Fruit fly (Drosophila melanogaster) whole organism, embryonic: ENCODE results near the gene Rad60.

Source experiments
- C15 ChIP-seq: fragments of 200-800 bp; sonication (Bioruptor generic); IDR thresholded peaks from 3 replicates; pipeline ENCODE4 v1.3.6; 2022; ENCODE audit warnings: missing biosample characterization, missing genetic modification characterization
- CG10654 ChIP-seq: fragments of 200-800 bp; sonication (Bioruptor generic); optimal IDR thresholded peaks from 2 replicates; lab custom pipeline; 2016; ENCODE audit warnings: missing biosample characterization, missing genetic modification characterization
- CG12155 ChIP-seq: fragments of 200-800 bp; sonication (Bioruptor generic); optimal IDR thresholded peaks from 3 replicates; lab custom pipeline; 2016; ENCODE audit warnings: missing biosample characterization, missing genetic modification characterization
- CG12236 ChIP-seq: fragments of 200-800 bp; sonication (Bioruptor generic); optimal IDR thresholded peaks from 2 replicates; lab custom pipeline; 2016; ENCODE audit warnings: missing biosample characterization, missing genetic modification characterization
- CG12769 ChIP-seq: fragments of 200-800 bp; sonication (Bioruptor generic); optimal IDR thresholded peaks from 2 replicates; lab custom pipeline; 2019; ENCODE audit warnings: missing biosample characterization, mild to moderate bottlenecking, missing genetic modification characterization, moderate library complexity
- CG13287 ChIP-seq: fragments of 200-800 bp; sonication (Bioruptor generic); IDR thresholded peaks from 2 replicates; pipeline ENCODE4 v1.3.6; 2022; ENCODE audit warnings: missing biosample characterization, missing genetic modification characterization; ENCODE audit not compliant: partially characterized antibody
- CG13894 ChIP-seq: fragments of 200-800 bp; sonication (Bioruptor generic); optimal IDR thresholded peaks from 3 replicates; lab custom pipeline; 2018; ENCODE audit warnings: missing biosample characterization, mild to moderate bottlenecking, missing genetic modification characterization, moderate library complexity
- CG14965 ChIP-seq: fragments of 200-800 bp; sonication (Bioruptor generic); optimal IDR thresholded peaks from 2 replicates; lab custom pipeline; 2016; ENCODE audit warnings: missing biosample characterization, missing genetic modification characterization, borderline replicate concordance
- CG16863 ChIP-seq: fragments of 200-800 bp; sonication (Bioruptor generic); optimal IDR thresholded peaks from 3 replicates; lab custom pipeline; 2016; ENCODE audit warnings: missing biosample characterization, missing genetic modification characterization
- CG2120 ChIP-seq: fragments of 200-800 bp; sonication (Bioruptor generic); optimal IDR thresholded peaks from 3 replicates; lab custom pipeline; 2016; ENCODE audit warnings: missing biosample characterization, missing genetic modification characterization
- CG33557 ChIP-seq: fragments of 200-800 bp; sonication (Bioruptor generic); optimal IDR thresholded peaks from 2 replicates; lab custom pipeline; 2019; ENCODE audit warnings: missing biosample characterization, mild to moderate bottlenecking, missing genetic modification characterization, moderate library complexity
- CG3726 ChIP-seq: fragments of 200-800 bp; sonication (Bioruptor generic); IDR thresholded peaks from 3 replicates; pipeline ENCODE4, ENCODE4 v1.3.6; 2022; ENCODE audit warnings: missing biosample characterization, missing genetic modification characterization
- CG6254 ChIP-seq: fragments of 200-800 bp; sonication (Bioruptor generic); optimal IDR thresholded peaks from 3 replicates; lab custom pipeline; 2017; ENCODE audit warnings: mild to moderate bottlenecking, missing biosample characterization, missing genetic modification reagents, missing genetic modification characterization
- CG7556 ChIP-seq: fragments of 200-800 bp; sonication (Bioruptor generic); optimal IDR thresholded peaks from 2 replicates; lab custom pipeline; 2017; ENCODE audit warnings: missing biosample characterization, mild to moderate bottlenecking, missing genetic modification characterization
- CG7839 ChIP-seq: fragments of 200-800 bp; sonication (Bioruptor generic); optimal IDR thresholded peaks from 3 replicates; lab custom pipeline; 2018; ENCODE audit warnings: missing biosample characterization, mild to moderate bottlenecking, missing genetic modification characterization, moderate library complexity
- CG9876 ChIP-seq: fragments of 200-800 bp; sonication (Bioruptor generic); optimal IDR thresholded peaks from 2 replicates; lab custom pipeline; 2016; ENCODE audit warnings: missing biosample characterization, missing genetic modification characterization
- CTCF ChIP-seq: fragments of 200-800 bp; sonication (Bioruptor generic); optimal IDR thresholded peaks from 2 replicates; lab custom pipeline; 2017; ENCODE audit warnings: missing biosample characterization, mild to moderate bottlenecking, missing genetic modification characterization, moderate library complexity
- Camta ChIP-seq: fragments of 200-800 bp; sonication (Bioruptor generic); optimal IDR thresholded peaks from 2 replicates; lab custom pipeline; 2016; ENCODE audit warnings: missing biosample characterization, missing genetic modification characterization
- CkIIα-i1 ChIP-seq: fragments of 200-800 bp; sonication (Bioruptor generic); IDR thresholded peaks from 2 replicates; pipeline ENCODE4 v1.3.6; 2022; ENCODE audit warnings: missing biosample characterization, missing genetic modification characterization
- Dll ChIP-seq: fragments of 200-800 bp; sonication (Bioruptor generic); IDR thresholded peaks from 4 replicates; pipeline ENCODE4 v1.3.6; 2022; ENCODE audit warnings: missing biosample characterization, missing genetic modification characterization; ENCODE audit not compliant: partially characterized antibody
- GATAe ChIP-seq: fragments of 200-800 bp; sonication (Bioruptor generic); conservative IDR thresholded peaks from 2 replicates; pipeline ENCODE4 v1.3.6; 2022; ENCODE audit warnings: missing biosample characterization, missing genetic modification characterization
- Jarid2 ChIP-seq: fragments of 200-800 bp; sonication (Bioruptor generic); optimal IDR thresholded peaks from 3 replicates; lab custom pipeline; 2017; ENCODE audit warnings: mild to moderate bottlenecking, missing biosample characterization, missing genetic modification reagents, missing genetic modification characterization
- Lhr ChIP-seq: fragments of 200-800 bp; sonication (Bioruptor generic); optimal IDR thresholded peaks from 3 replicates; lab custom pipeline; 2017; ENCODE audit warnings: mild to moderate bottlenecking, missing biosample characterization, missing genetic modification reagents, missing genetic modification characterization
- Myb ChIP-seq: fragments of 200-800 bp; sonication (Bioruptor generic); optimal IDR thresholded peaks from 2 replicates; lab custom pipeline; 2016; ENCODE audit warnings: missing biosample characterization, missing genetic modification characterization
- NC2α ChIP-seq: fragments of 200-800 bp; sonication (Bioruptor generic); optimal IDR thresholded peaks from 2 replicates; lab custom pipeline; 2016; ENCODE audit warnings: missing biosample characterization, missing genetic modification characterization
- Nf-YC ChIP-seq: fragments of 200-800 bp; optimal IDR thresholded peaks from 3 replicates; lab custom pipeline; 2019; ENCODE audit warnings: missing biosample characterization, mild to moderate bottlenecking, missing genetic modification characterization, moderate library complexity
- Oli ChIP-seq: fragments of 200-800 bp; sonication (Bioruptor generic); optimal IDR thresholded peaks from 2 replicates; lab custom pipeline; 2018; ENCODE audit warnings: missing biosample characterization, mild to moderate bottlenecking, missing genetic modification characterization, moderate library complexity
- Rx ChIP-seq: fragments of 200-800 bp; sonication (Bioruptor generic); IDR thresholded peaks from 2 replicates; pipeline ENCODE4 v1.3.6; 2022; ENCODE audit warnings: missing biosample characterization, missing genetic modification characterization
- ap ChIP-seq: fragments of 200-800 bp; sonication (Bioruptor generic); IDR thresholded peaks from 2 replicates; pipeline ENCODE4 v1.3.6; 2022; ENCODE audit warnings: missing biosample characterization, missing genetic modification characterization
- bsh ChIP-seq, 2 experiments: fragments of 200-800 bp; sonication (Bioruptor generic); optimal IDR thresholded peaks; 2 replicates each; lab custom pipeline; 2017 to 2018; ENCODE audit warnings: mild to moderate bottlenecking in 2 of 2, missing biosample characterization in 2 of 2, missing genetic modification characterization in 2 of 2, moderate library complexity in 1 of 2
- btn ChIP-seq: fragments of 200-800 bp; sonication (Bioruptor generic); optimal IDR thresholded peaks from 2 replicates; lab custom pipeline; 2016; ENCODE audit warnings: missing biosample characterization, missing genetic modification characterization
- ci ChIP-seq: fragments of 200-800 bp; sonication (Bioruptor generic); IDR thresholded peaks from 3 replicates; pipeline ENCODE4 v1.3.6; 2022; ENCODE audit warnings: missing biosample characterization, missing genetic modification characterization
- corto ChIP-seq: fragments of 200-800 bp; sonication (Bioruptor generic); optimal IDR thresholded peaks from 2 replicates; lab custom pipeline; 2016; ENCODE audit warnings: missing biosample characterization, mild to moderate bottlenecking, missing genetic modification characterization, moderate library complexity
- dan ChIP-seq: fragments of 200-800 bp; sonication (Bioruptor generic); IDR thresholded peaks from 2 replicates; pipeline ENCODE4 v1.3.6; 2022; ENCODE audit warnings: missing biosample characterization, missing genetic modification characterization
- dmrt11E ChIP-seq: fragments of 200-800 bp; sonication (Bioruptor generic); optimal IDR thresholded peaks from 3 replicates; lab custom pipeline; 2018; ENCODE audit warnings: missing biosample characterization, mild to moderate bottlenecking, missing genetic modification characterization, moderate library complexity
- dpn ChIP-seq, 2 experiments: fragments of 200-800 bp; sonication (Bioruptor generic); optimal IDR thresholded peaks; 3 replicates each; lab custom pipeline; 2016; ENCODE audit warnings: missing biosample characterization in 2 of 2, missing genetic modification characterization in 2 of 2
- ham ChIP-seq: fragments of 200-800 bp; sonication (Bioruptor generic); IDR thresholded peaks from 2 replicates; pipeline ENCODE4 v1.3.6; 2022; ENCODE audit warnings: missing biosample characterization, missing genetic modification characterization
- lilli ChIP-seq: fragments of 200-800 bp; sonication (Bioruptor generic); optimal IDR thresholded peaks from 3 replicates; lab custom pipeline; 2016; ENCODE audit warnings: missing biosample characterization, missing genetic modification characterization
- lov ChIP-seq, 2 experiments: fragments of 200-800 bp in 1 of 2; fragments of >200 bp in 1 of 2; sonication (Bioruptor generic) in 1 of 2; IDR thresholded peaks in 1 of 2; optimal IDR thresholded peaks in 1 of 2; 2 replicates in 1 of 2; 3 replicates in 1 of 2; pipeline versions ENCODE4 v1.3.6 to Lab custom; 2017 to 2022; ENCODE audit warnings: missing biosample characterization in 1 of 2, missing genetic modification characterization in 1 of 2
- nau ChIP-seq: fragments of 200-800 bp; sonication (Bioruptor generic); optimal IDR thresholded peaks from 3 replicates; lab custom pipeline; 2017; ENCODE audit warnings: missing biosample characterization, mild to moderate bottlenecking, missing genetic modification characterization, missing genetic modification reagents
- p53 ChIP-seq: fragments of 200-800 bp; sonication (Bioruptor generic); optimal IDR thresholded peaks from 2 replicates; lab custom pipeline; 2016; ENCODE audit warnings: missing biosample characterization, missing genetic modification characterization
- pita ChIP-seq: fragments of 200-800 bp; sonication (Bioruptor generic); optimal IDR thresholded peaks from 2 replicates; lab custom pipeline; 2017; ENCODE audit warnings: missing biosample characterization, mild to moderate bottlenecking, missing genetic modification characterization
- sens-2 ChIP-seq: fragments of 200-800 bp; sonication (Bioruptor generic); IDR thresholded peaks from 2 replicates; pipeline ENCODE4 v1.3.6; 2022; ENCODE audit warnings: missing biosample characterization, missing genetic modification characterization
- sima ChIP-seq: fragments of 200-800 bp; sonication (Bioruptor generic); optimal IDR thresholded peaks from 2 replicates; lab custom pipeline; 2016; ENCODE audit warnings: missing biosample characterization, missing genetic modification characterization
- sob ChIP-seq: fragments of 200-800 bp; sonication (Bioruptor generic); IDR thresholded peaks from 2 replicates; pipeline ENCODE4 v1.3.6; 2022; ENCODE audit warnings: missing biosample characterization, missing genetic modification characterization
- sr ChIP-seq: fragments of 200-800 bp; sonication (Bioruptor generic); IDR thresholded peaks from 3 replicates; pipeline ENCODE4 v1.3.6; 2022; ENCODE audit warnings: missing biosample characterization, missing genetic modification characterization
- sug ChIP-seq: fragments of 200-800 bp; optimal IDR thresholded peaks from 2 replicates; lab custom pipeline; 2019; ENCODE audit warnings: missing biosample characterization, mild to moderate bottlenecking, missing genetic modification characterization, moderate library complexity
- toy ChIP-seq: fragments of 200-800 bp; sonication (Bioruptor generic); IDR thresholded peaks from 2 replicates; pipeline ENCODE4 v1.3.6; 2022; ENCODE audit warnings: missing biosample characterization, missing genetic modification characterization
- ttk ChIP-seq: fragments of 200-800 bp; sonication (Bioruptor generic); IDR thresholded peaks from 2 replicates; pipeline ENCODE4 v2.1.2; 2022; ENCODE audit warnings: missing biosample characterization, missing genetic modification characterization
- tup ChIP-seq: fragments of 200-800 bp; sonication (Bioruptor generic); optimal IDR thresholded peaks from 2 replicates; lab custom pipeline; 2016; ENCODE audit warnings: missing biosample characterization, mild to moderate bottlenecking, missing genetic modification characterization, moderate library complexity
- twi ChIP-seq: fragments of 200-800 bp; optimal IDR thresholded peaks from 2 replicates; lab custom pipeline; 2019; ENCODE audit warnings: missing biosample characterization, mild to moderate bottlenecking, missing genetic modification characterization, moderate library complexity

The Rad60 gene

dm6 chr3R:23211745-23212254 is 39.5 kb downstream of the Rad60 start (continued):
- TF ChIP-seq sima (no peak), dpn (GFP tag; optimal IDR thresholded peaks at IDR 0.05; lab: Kevin White, UChicago) (peak; percentile 16 to 30), CG3726 (GFP tag; lab: Robert Waterston, UW) (no peak), lilli (peak; percentile 54), CG13287 (no peak), CG2120 (GFP tag; lab: Kevin White, UChicago) (peak; percentile 77), p53 (no peak), CG33557 (GFP tag; lab: Kevin White, UChicago) (peak; percentile 9), CG6254 (GFP tag; lab: Kevin White, UChicago) (peak; percentile 53), CG12769 (peak; percentile 54), CkIIα-i1 (no peak), sob (GFP tag; lab: Robert Waterston, UW) (peak; percentile 59; the same call in 1 of the 2 replicates), Lhr (no peak), CG14965 (GFP tag; lab: Kevin White, UChicago) (no peak), ttk (GFP tag; lab: Robert Waterston, UW) (peak; percentile 21; the same call in 1 of the 2 replicates), GATAe (GFP tag; lab: Robert Waterston, UW) (no peak), pita (GFP tag; lab: Kevin White, UChicago) (no peak), Camta (peak; percentile 41), CG12236 (GFP tag; lab: Kevin White, UChicago) (no peak), ci (GFP tag; lab: Robert Waterston, UW) (no peak), dmrt11E (tag; lab: Kevin White, UChicago) (peak; percentile 47), nau (GFP tag; lab: Kevin White, UChicago) (peak; percentile 38), tup (GFP tag; lab: Kevin White, UChicago) (no peak), Jarid2 (peak; percentile 26), NC2α (GFP tag; lab: Kevin White, UChicago) (no peak), btn (GFP tag; lab: Kevin White, UChicago) (no peak), Nf-YC (peak; percentile 95), dan (GFP tag; lab: Robert Waterston, UW) (0 out of 2 replicates have a peak, but pooled peaks have one; percentile 15), corto (GFP tag; lab: Kevin White, UChicago) (peak; percentile 22), Oli (tag; lab: Kevin White, UChicago) (peak; percentile 53), bsh (GFP tag; optimal IDR thresholded peaks at IDR 0.05; lab: Kevin White, UChicago) (peak in 1 of 2 experiments; percentile 64), Rx (no peak), lov (optimal IDR thresholded peaks at IDR 0.05; lab: Kevin White, UChicago) (no peak), lov (GFP tag; IDR thresholded peaks at IDR 0.05; lab: Robert Waterston, UW) (no peak), CTCF (no peak), sens-2 (no peak), CG10654 (no peak), twi (tag; lab: Kevin White, UChicago) (no peak), CG7839 (tag; lab: Kevin White, UChicago) (peak; percentile 68), ap (GFP tag; lab: Robert Waterston, UW) (no peak), ham (GFP tag; lab: Robert Waterston, UW) (no peak), toy (0 out of 2 replicates have a peak, but pooled peaks have one; percentile 30), C15 (GFP tag; lab: Robert Waterston, UW) (no peak), CG7556 (GFP tag; lab: Kevin White, UChicago) (peak; percentile 80), CG12155 (GFP tag; lab: Kevin White, UChicago) (peak; percentile 41), Myb (GFP tag; lab: Kevin White, UChicago) (no peak), CG16863 (GFP tag; lab: Kevin White, UChicago) (no peak), sr (GFP tag; lab: Robert Waterston, UW) (no peak), CG9876 (GFP tag; lab: Kevin White, UChicago) (peak; percentile 22), Dll (GFP tag; lab: Robert Waterston, UW) (no peak), CG13894 (peak; percentile 72), sug (tag; lab: Kevin White, UChicago) (peak; percentile 45)
